Worm (Caenorhabditis elegans) whole organism, midembryonic: Measurements from ENCODE around the gene nep-1.

Experiments
- T22C8.4 ChIP-seq: fragments of 200-800 bp; sonication (Bioruptor generic); IDR thresholded peaks from 2 replicates; pipeline ENCODE4 v1.3.6; 2022; ENCODE audit warnings: missing genetic modification characterization, missing compliant biosample characterization
- cog-1 ChIP-seq: sonication (generic microtip); optimal IDR thresholded peaks from 2 replicates; lab custom pipeline; 2016; ENCODE audit warnings: missing genetic modification characterization, missing compliant biosample characterization
- flt-1 ChIP-seq: fragments of 200-800 bp; sonication (Bioruptor generic); IDR thresholded peaks from 2 replicates; pipeline ENCODE4 v1.3.6; 2022; ENCODE audit warnings: missing genetic modification characterization, missing compliant biosample characterization
- klf-2 ChIP-seq: fragments of 200-800 bp; sonication (Bioruptor generic); conservative IDR thresholded peaks from 2 replicates; pipeline ENCODE4 v1.3.6; 2022; ENCODE audit warnings: missing genetic modification reagents, missing genetic modification characterization, missing compliant biosample characterization
- med-1 ChIP-seq: sonication (generic microtip); optimal IDR thresholded peaks from 2 replicates; lab custom pipeline; 2017; ENCODE audit warnings: missing genetic modification characterization, mild to moderate bottlenecking, missing compliant biosample characterization, antibody characterized with exemption, missing genetic modification reagents; ENCODE audit not compliant: insufficient read depth
- ref-1 ChIP-seq: fragments of 200-800 bp; sonication (Bioruptor generic); conservative IDR thresholded peaks from 2 replicates; pipeline ENCODE4 v1.3.6; 2022; ENCODE audit warnings: missing genetic modification reagents, missing genetic modification characterization, missing compliant biosample characterization
- tab-1 ChIP-seq: fragments of 200-800 bp; sonication (Bioruptor generic); IDR thresholded peaks from 2 replicates; pipeline ENCODE4 v1.3.6; 2022; ENCODE audit warnings: missing genetic modification characterization, missing compliant biosample characterization
- ztf-23 ChIP-seq: fragments of 200-800 bp; sonication (Bioruptor generic); IDR thresholded peaks from 2 replicates; pipeline ENCODE4 v1.3.6; 2022; ENCODE audit warnings: missing genetic modification reagents, missing genetic modification characterization, missing compliant biosample characterization
- ztf-29 ChIP-seq: fragments of 200-800 bp; sonication (Bioruptor generic); IDR thresholded peaks from 2 replicates; pipeline ENCODE4 v1.3.6; 2022; ENCODE audit warnings: missing genetic modification reagents, missing genetic modification characterization, missing compliant biosample characterization

Gene nep-1

ce11 chrII:11634681-11635527 lies 22.1 kb downstream of the nep-1 start:
- TF ChIP-seq ztf-23 (peak; percentile 83; the same call in 1 of the 2 replicates), tab-1 (GFP tag; lab: Robert Waterston, UW) (peak; percentile 75), klf-2 (GFP tag; lab: Robert Waterston, UW) (0 out of 2 replicates have a peak, but pooled peaks have one; percentile 40), ref-1 (no peak), ztf-29 (GFP tag; lab: Robert Waterston, UW) (peak; percentile 71), med-1 (no peak), cog-1 (peak; percentile 93), T22C8.4 (GFP tag; lab: Robert Waterston, UW) (peak; percentile 83), flt-1 (peak; percentile 80)

ce11 chrII:11634057-11634676 lies 22.8 kb downstream of the nep-1 start:
- peak; percentile 89 for TF ChIP-seq cog-1
- TF ChIP-seq T22C8.4 (GFP tag; lab: Robert Waterston, UW): peak; percentile 24; the same call in 1 of the 2 replicates
- TF ChIP-seq med-1: no peak
- peak; percentile 55; the same call in 1 of the 2 replicates for TF ChIP-seq ztf-23
- TF ChIP-seq flt-1: peak; percentile 80
- TF ChIP-seq tab-1 (GFP tag; lab: Robert Waterston, UW): 0 out of 2 replicates have a peak, but pooled peaks have one; percentile 75

- no peak for TF ChIP-seq flt-1
- TF ChIP-seq cog-1: no peak
These were observed 23.5 kb downstream of the nep-1 start, which contains the start of gene din-1 for ce11 chrII:11633509-11633908. Gene din-1 (minus strand): TSS chrII:11633609.

DNA sequence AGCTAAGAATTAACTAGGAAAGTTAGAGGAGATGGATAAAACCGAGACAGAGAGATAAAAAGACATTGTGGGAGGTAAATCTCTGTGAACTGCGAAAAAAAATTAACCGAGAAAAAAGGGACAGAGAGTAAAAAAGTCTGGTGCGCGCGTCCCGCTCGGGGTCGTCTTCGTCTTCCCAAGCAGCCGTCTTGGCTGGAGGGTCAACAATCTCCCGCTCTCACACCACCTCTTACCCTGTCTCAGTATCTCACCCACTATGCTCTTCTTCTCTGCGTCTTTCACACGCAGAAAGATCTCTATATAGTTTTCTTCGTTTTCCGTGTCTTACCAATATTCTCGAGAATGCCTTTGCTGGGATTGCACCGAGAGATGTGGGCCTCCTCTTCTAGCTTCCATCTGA lies 24.3 kb downstream of the nep-1 start:
- TF ChIP-seq flt-1 (no peak), ref-1 (0 out of 2 replicates have a peak, but pooled peaks have one; percentile 6), T22C8.4 (GFP tag; lab: Robert Waterston, UW) (no peak)

- TF ChIP-seq ztf-23 (no peak), ref-1 (no peak), cog-1 (no peak), T22C8.4 (GFP tag; lab: Robert Waterston, UW) (no peak), klf-2 (GFP tag; lab: Robert Waterston, UW) (no peak), tab-1 (GFP tag; lab: Robert Waterston, UW) (no peak)
These were observed 27.0 kb downstream of the nep-1 start for ce11 chrII:11629957-11630356.

ce11 chrII:11627904-11628303 lies 29.1 kb downstream of the nep-1 start:
- no peak for TF ChIP-seq T22C8.4 (GFP tag; lab: Robert Waterston, UW)
- no peak for TF ChIP-seq klf-2 (GFP tag; lab: Robert Waterston, UW)
- TF ChIP-seq cog-1: no peak
- no peak for TF ChIP-seq ztf-29 (GFP tag; lab: Robert Waterston, UW)
- no peak for TF ChIP-seq flt-1
- TF ChIP-seq med-1: no peak
- TF ChIP-seq ztf-23: no peak
- TF ChIP-seq tab-1 (GFP tag; lab: Robert Waterston, UW): no peak
- TF ChIP-seq ref-1: no peak

ce11 chrII:11622605-11623004 lies 34.4 kb downstream of the nep-1 start:
- TF ChIP-seq cog-1: no peak

DNA sequence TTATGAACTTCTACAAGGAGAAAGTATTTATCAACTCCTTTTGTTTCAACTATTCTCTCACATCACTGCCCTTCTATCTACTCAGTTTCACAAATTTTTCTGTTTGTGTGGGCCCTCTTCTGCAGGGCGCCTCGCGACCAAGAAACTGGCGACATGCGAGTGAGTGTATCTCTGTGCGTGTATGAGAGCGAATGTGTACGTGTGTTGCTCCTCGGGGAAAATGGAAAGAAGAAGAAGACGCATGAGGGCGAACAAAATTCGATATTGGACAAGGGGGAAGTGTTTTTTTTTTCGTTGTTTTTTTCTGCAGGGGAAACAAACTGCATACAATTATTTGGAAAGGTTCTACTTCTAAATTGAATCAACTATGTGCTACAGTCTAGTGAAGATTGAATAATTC lies 35.4 kb downstream of the nep-1 start:
- TF ChIP-seq ztf-23 (no peak), tab-1 (GFP tag; lab: Robert Waterston, UW) (no peak), cog-1 (no peak), flt-1 (no peak)

DNA sequence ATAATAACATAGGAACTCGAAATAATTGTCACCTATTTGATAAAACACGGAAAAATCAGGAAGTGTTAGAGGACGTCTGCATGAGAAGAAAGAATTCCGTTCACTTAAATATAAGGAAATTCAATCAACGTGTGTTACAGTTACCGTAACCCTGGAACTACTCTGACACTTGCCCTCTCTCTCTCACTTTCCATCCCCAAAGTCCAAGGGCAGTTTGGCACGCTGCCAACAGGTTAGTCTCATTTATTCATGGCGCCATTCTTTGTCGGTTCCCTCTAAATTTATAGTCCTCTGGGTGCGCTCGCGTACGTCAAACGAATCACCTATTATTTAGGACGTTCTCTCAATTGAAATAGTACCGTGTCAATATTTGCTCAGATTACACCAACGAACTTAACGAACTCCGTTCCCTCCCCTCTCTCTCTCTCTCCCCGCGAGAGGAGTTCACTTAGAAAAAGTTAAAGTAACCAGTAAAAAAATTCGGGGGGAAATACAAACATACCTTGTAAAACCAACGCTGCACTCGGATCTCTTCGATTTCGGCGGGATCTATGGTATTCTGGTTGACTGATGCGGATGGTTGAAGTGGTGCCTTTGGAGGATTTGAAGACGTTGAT lies 36.2 kb downstream of the nep-1 start:
- TF ChIP-seq cog-1: no peak
- no peak for TF ChIP-seq ztf-29 (GFP tag; lab: Robert Waterston, UW)
- TF ChIP-seq ztf-23: no peak
- TF ChIP-seq tab-1 (GFP tag; lab: Robert Waterston, UW): no peak
- no peak for TF ChIP-seq flt-1
- no peak for TF ChIP-seq klf-2 (GFP tag; lab: Robert Waterston, UW)

DNA sequence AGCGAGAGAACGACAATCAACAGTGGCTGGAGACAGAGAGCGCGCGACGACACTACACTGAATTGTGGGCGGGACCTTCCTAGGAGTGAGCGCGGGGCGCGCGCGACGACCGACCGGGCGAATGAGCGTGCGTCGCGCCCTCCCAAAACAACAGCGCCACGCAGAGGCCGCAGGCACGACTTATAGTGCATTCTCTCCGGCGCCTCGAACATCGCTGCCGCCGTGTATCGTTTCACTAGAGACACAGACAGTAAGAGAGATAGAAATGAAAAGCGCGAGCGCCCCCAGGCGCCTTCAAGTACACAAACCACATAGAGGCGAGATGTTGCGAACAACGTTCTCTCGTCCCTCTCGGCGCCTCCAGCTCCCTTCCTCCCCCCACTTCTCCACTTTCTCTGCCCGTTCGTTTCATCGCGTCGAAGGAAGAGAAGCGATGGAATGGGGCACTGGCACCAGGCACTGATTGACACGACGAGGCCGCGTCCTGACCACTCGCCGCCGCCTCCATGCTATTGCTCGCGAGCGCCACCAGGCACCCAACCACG lies 37.0 kb downstream of the nep-1 start:
- peak; percentile 33; the same call in 1 of the 2 replicates for TF ChIP-seq flt-1
- TF ChIP-seq med-1: no peak

DNA sequence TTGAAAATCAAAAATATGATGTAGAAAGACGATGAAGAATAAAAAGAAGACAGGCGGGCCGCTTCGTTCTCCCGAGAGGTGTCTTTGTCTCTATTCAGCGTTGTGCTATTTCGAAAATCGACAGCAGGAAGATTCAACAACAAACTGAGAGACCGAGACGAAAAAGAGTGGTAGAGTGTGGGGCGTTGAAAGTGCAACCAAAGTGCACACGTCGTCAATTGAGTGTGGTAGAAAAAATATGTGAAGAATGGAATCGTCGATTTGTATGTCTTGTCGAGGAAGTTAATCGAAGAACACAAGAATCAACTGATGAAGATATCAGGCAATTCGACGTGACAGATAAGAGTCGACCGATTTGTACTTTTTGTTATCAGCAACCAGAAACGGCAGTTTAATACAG lies 37.8 kb downstream of the nep-1 start:
- TF ChIP-seq tab-1 (GFP tag; lab: Robert Waterston, UW): no peak
